Fruit fly (Drosophila melanogaster) whole organism, embryonic: ENCODE measurements around the gene CG7483.
A peak's percentile ranks its signal among the peaks of the same experiment; 100 is the strongest.

ENCODE experiments used
- Aef1 ChIP-seq: fragments of 200-800 bp; sonication (Bioruptor generic); IDR thresholded peaks from 3 replicates; pipeline ENCODE4 v1.3.6; 2022; ENCODE audit warnings: missing biosample characterization, missing genetic modification characterization
- Antp ChIP-seq: fragments of 200-800 bp; sonication (Bioruptor generic); optimal IDR thresholded peaks from 3 replicates; lab custom pipeline; 2016; ENCODE audit warnings: missing biosample characterization, missing genetic modification characterization
- CG10267 ChIP-seq: fragments of 200-800 bp; sonication (Bioruptor generic); optimal IDR thresholded peaks from 2 replicates; lab custom pipeline; 2018; ENCODE audit warnings: missing biosample characterization, mild to moderate bottlenecking, missing genetic modification characterization, moderate library complexity
- CG10321 ChIP-seq: fragments of 200-800 bp; sonication (Bioruptor generic); IDR thresholded peaks from 2 replicates; pipeline ENCODE4 v1.3.6; 2022; ENCODE audit warnings: missing biosample characterization, missing genetic modification characterization
- CG10565 ChIP-seq: fragments of 200-800 bp; sonication (Bioruptor generic); optimal IDR thresholded peaks from 3 replicates; lab custom pipeline; 2016; ENCODE audit warnings: missing biosample characterization, mild to moderate bottlenecking, missing genetic modification characterization
- CG11723 ChIP-seq: fragments of 200-800 bp; sonication (Bioruptor generic); optimal IDR thresholded peaks from 2 replicates; lab custom pipeline; 2017; ENCODE audit warnings: missing biosample characterization, mild to moderate bottlenecking, missing genetic modification characterization
- CG13123 ChIP-seq: fragments of 200-800 bp; sonication (Bioruptor generic); optimal IDR thresholded peaks from 2 replicates; lab custom pipeline; 2016; ENCODE audit warnings: missing biosample characterization, missing genetic modification characterization
- CG16813 ChIP-seq: fragments of 200-800 bp; sonication (Bioruptor generic); IDR thresholded peaks from 3 replicates; pipeline ENCODE4 v1.3.6; 2022; ENCODE audit warnings: missing biosample characterization, missing genetic modification characterization; ENCODE audit not compliant: partially characterized antibody
- CG16815 ChIP-seq: fragments of 200-800 bp; sonication (Bioruptor generic); optimal IDR thresholded peaks from 3 replicates; lab custom pipeline; 2017; ENCODE audit warnings: missing biosample characterization, mild to moderate bottlenecking, missing genetic modification characterization
- CG17361 ChIP-seq: fragments of 200-800 bp; sonication (Bioruptor generic); IDR thresholded peaks from 3 replicates; pipeline ENCODE4 v1.3.6; 2022; ENCODE audit warnings: missing biosample characterization, missing genetic modification characterization
- CG17829 ChIP-seq: fragments of 200-800 bp; optimal IDR thresholded peaks from 2 replicates; lab custom pipeline; 2019; ENCODE audit warnings: missing biosample characterization, mild to moderate bottlenecking, missing genetic modification characterization, moderate library complexity
- CG17912 ChIP-seq: fragments of 200-800 bp; sonication (Bioruptor generic); optimal IDR thresholded peaks from 2 replicates; lab custom pipeline; 2018; ENCODE audit warnings: missing biosample characterization, mild to moderate bottlenecking, missing genetic modification characterization
- CG18619 ChIP-seq: fragments of 200-800 bp; sonication (Bioruptor generic); optimal IDR thresholded peaks from 3 replicates; lab custom pipeline; 2017; ENCODE audit warnings: missing biosample characterization, mild to moderate bottlenecking, missing genetic modification characterization
- CG3995 ChIP-seq: fragments of 200-800 bp; sonication (Bioruptor generic); optimal IDR thresholded peaks from 3 replicates; lab custom pipeline; 2016; ENCODE audit warnings: missing biosample characterization, missing genetic modification characterization
- CG42726 ChIP-seq: fragments of 200-800 bp; sonication (Bioruptor generic); IDR thresholded peaks from 2 replicates; pipeline ENCODE4 v1.3.6; 2022; ENCODE audit warnings: missing biosample characterization, missing genetic modification characterization; ENCODE audit not compliant: partially characterized antibody
- CG6689 ChIP-seq: fragments of 200-800 bp; sonication (Bioruptor generic); IDR thresholded peaks from 2 replicates; pipeline ENCODE4 v1.3.6; 2022; ENCODE audit warnings: missing biosample characterization, missing genetic modification characterization
- CG9797 ChIP-seq: fragments of 200-800 bp; sonication (Bioruptor generic); optimal IDR thresholded peaks from 3 replicates; lab custom pipeline; 2018; ENCODE audit warnings: missing biosample characterization, mild to moderate bottlenecking, missing genetic modification characterization
- Chrac-16 ChIP-seq: fragments of 200-800 bp; sonication (Bioruptor generic); optimal IDR thresholded peaks from 3 replicates; lab custom pipeline; 2016; ENCODE audit warnings: missing biosample characterization, missing genetic modification characterization
- D19A ChIP-seq: fragments of 200-800 bp; optimal IDR thresholded peaks from 3 replicates; lab custom pipeline; 2019; ENCODE audit warnings: missing biosample characterization, mild to moderate bottlenecking, missing genetic modification characterization, moderate library complexity
- Dp ChIP-seq: fragments of 200-800 bp; sonication (Bioruptor generic); optimal IDR thresholded peaks from 2 replicates; lab custom pipeline; 2018; ENCODE audit warnings: missing biosample characterization, mild to moderate bottlenecking, missing genetic modification characterization, moderate library complexity
- Dref ChIP-seq: fragments of 200-800 bp; sonication (Bioruptor generic); IDR thresholded peaks from 2 replicates; pipeline ENCODE4 v1.3.6; 2022; ENCODE audit warnings: missing biosample characterization, missing genetic modification characterization
- E2f2 ChIP-seq: fragments of 200-800 bp; sonication (Bioruptor generic); IDR thresholded peaks from 2 replicates; pipeline ENCODE4 v1.3.6; 2022; ENCODE audit warnings: missing biosample characterization, missing genetic modification characterization
- Elba2 ChIP-seq: fragments of 200-800 bp; sonication (Bioruptor generic); optimal IDR thresholded peaks from 3 replicates; lab custom pipeline; 2016; ENCODE audit warnings: missing biosample characterization, missing genetic modification characterization
- Ets65A ChIP-seq: fragments of 200-800 bp; sonication (Bioruptor generic); peaks from one replicate; lab custom pipeline; 2016; ENCODE audit warnings: missing biosample characterization, missing genetic modification characterization
- HLHmδ ChIP-seq: fragments of 200-800 bp; sonication (Bioruptor generic); optimal IDR thresholded peaks from 2 replicates; lab custom pipeline; 2018; ENCODE audit warnings: missing biosample characterization, mild to moderate bottlenecking, missing genetic modification characterization, moderate library complexity
- Jarid2 ChIP-seq: fragments of 200-800 bp; sonication (Bioruptor generic); optimal IDR thresholded peaks from 3 replicates; lab custom pipeline; 2017; ENCODE audit warnings: mild to moderate bottlenecking, missing biosample characterization, missing genetic modification reagents, missing genetic modification characterization
- MESR4 ChIP-seq: fragments of 200-800 bp; sonication (Bioruptor generic); optimal IDR thresholded peaks from 2 replicates; lab custom pipeline; 2018; ENCODE audit warnings: missing biosample characterization, mild to moderate bottlenecking, missing genetic modification characterization, moderate library complexity
- Med ChIP-seq: fragments of 200-800 bp; sonication (Bioruptor generic); peaks from one replicate; lab custom pipeline; 2016; ENCODE audit warnings: missing biosample characterization, missing genetic modification characterization, mild to moderate bottlenecking, inconsistent platforms, moderate library complexity
- Mes4 ChIP-seq: fragments of 200-800 bp; sonication (Bioruptor generic); optimal IDR thresholded peaks from 2 replicates; lab custom pipeline; 2016; ENCODE audit warnings: missing biosample characterization, missing genetic modification characterization
- NfI ChIP-seq: fragments of 200-800 bp; sonication (Bioruptor generic); optimal IDR thresholded peaks from 3 replicates; lab custom pipeline; 2018; ENCODE audit warnings: missing biosample characterization, mild to moderate bottlenecking, missing genetic modification characterization, moderate library complexity
- Optix ChIP-seq: fragments of 200-800 bp; sonication (Bioruptor generic); IDR thresholded peaks from 3 replicates; pipeline ENCODE4 v1.3.6; 2022; ENCODE audit warnings: missing biosample characterization, missing genetic modification characterization
- Sox102F ChIP-seq: fragments of 200-800 bp; sonication (Bioruptor generic); optimal IDR thresholded peaks from 2 replicates; lab custom pipeline; 2018; ENCODE audit warnings: missing biosample characterization, mild to moderate bottlenecking, missing genetic modification characterization, moderate library complexity
- Taf1 ChIP-seq: fragments of 200-800 bp; sonication (Bioruptor generic); IDR thresholded peaks from 2 replicates; pipeline ENCODE4 v1.3.6; 2022; ENCODE audit warnings: missing biosample characterization, missing genetic modification characterization
- Xbp1 ChIP-seq: fragments of 200-800 bp; sonication (Bioruptor generic); optimal IDR thresholded peaks from 3 replicates; lab custom pipeline; 2016; ENCODE audit warnings: missing biosample characterization, mild to moderate bottlenecking, missing genetic modification characterization
- danr ChIP-seq: fragments of 200-800 bp; sonication (Bioruptor generic); IDR thresholded peaks from 2 replicates; pipeline ENCODE4 v1.3.6; 2022; ENCODE audit warnings: missing biosample characterization, missing genetic modification characterization
- insv ChIP-seq, 2 experiments: fragments of 200-800 bp; sonication (Bioruptor generic); optimal IDR thresholded peaks; 3 replicates each; lab custom pipeline; 2016 to 2018; ENCODE audit warnings: missing biosample characterization in 2 of 2, missing genetic modification characterization in 2 of 2
- kay ChIP-seq: fragments of 200-800 bp; sonication (Bioruptor generic); optimal IDR thresholded peaks from 2 replicates; lab custom pipeline; 2016; ENCODE audit warnings: missing biosample characterization, missing genetic modification characterization
- maf-S ChIP-seq: fragments of 200-800 bp; sonication (Bioruptor generic); optimal IDR thresholded peaks from 2 replicates; lab custom pipeline; 2016; ENCODE audit warnings: missing biosample characterization, missing genetic modification characterization
- onecut ChIP-seq: fragments of 200-800 bp; sonication (Bioruptor generic); IDR thresholded peaks from 2 replicates; pipeline ENCODE4 v1.3.6; 2022; ENCODE audit warnings: missing biosample characterization, missing genetic modification characterization
- row ChIP-seq: fragments of 200-800 bp; sonication (Bioruptor generic); IDR thresholded peaks from 3 replicates; pipeline ENCODE4 v1.3.6; 2022; ENCODE audit warnings: missing biosample characterization, missing genetic modification characterization
- salm ChIP-seq: fragments of 200-800 bp; sonication (Bioruptor generic); optimal IDR thresholded peaks from 2 replicates; lab custom pipeline; 2018; ENCODE audit warnings: missing biosample characterization, mild to moderate bottlenecking, missing genetic modification characterization
- stwl ChIP-seq: fragments of 200-800 bp; sonication (Bioruptor generic); optimal IDR thresholded peaks from 3 replicates; lab custom pipeline; 2018; ENCODE audit warnings: missing biosample characterization, mild to moderate bottlenecking, missing genetic modification characterization, moderate library complexity
- trem ChIP-seq: fragments of 200-800 bp; optimal IDR thresholded peaks from 3 replicates; lab custom pipeline; 2019; ENCODE audit warnings: missing biosample characterization, mild to moderate bottlenecking, missing genetic modification characterization, moderate library complexity
- twi ChIP-seq: fragments of 200-800 bp; optimal IDR thresholded peaks from 2 replicates; lab custom pipeline; 2019; ENCODE audit warnings: missing biosample characterization, mild to moderate bottlenecking, missing genetic modification characterization, moderate library complexity
- unc-4 ChIP-seq: fragments of 200-800 bp; sonication (Bioruptor generic); IDR thresholded peaks from 2 replicates; pipeline ENCODE4 v1.3.6; 2022; ENCODE audit warnings: missing biosample characterization, missing genetic modification characterization; ENCODE audit not compliant: partially characterized antibody
- zf30C ChIP-seq: fragments of 200-800 bp; sonication (Bioruptor generic); optimal IDR thresholded peaks from 3 replicates; lab custom pipeline; 2018; ENCODE audit warnings: missing biosample characterization, mild to moderate bottlenecking, missing genetic modification characterization

CG7483 gene

DNA sequence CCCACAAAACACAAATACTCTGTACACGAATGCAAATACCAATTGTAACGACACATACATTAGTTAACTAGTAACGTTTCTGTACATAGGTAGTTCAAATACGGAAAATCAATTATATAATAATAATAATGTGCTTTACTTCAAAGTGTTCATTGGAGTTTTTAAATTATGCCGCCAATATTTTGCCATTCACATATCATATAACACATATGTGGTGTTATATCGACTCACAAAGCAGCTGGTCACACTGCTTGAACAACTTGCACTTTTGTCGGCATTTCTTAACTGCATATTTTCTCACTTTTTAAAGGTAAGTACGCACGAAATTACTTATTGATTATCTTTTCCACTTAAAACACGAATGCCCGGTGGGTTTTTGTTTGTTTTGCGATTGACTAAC, 31.2 kb downstream of the CG7483 start, which contains the start of gene DppIII (continued):
- TF ChIP-seq unc-4 (0 out of 2 replicates have a peak, but pooled peaks have one; percentile 27), CG16813 (GFP tag; lab: Robert Waterston, UW) (0 out of 3 replicates have a peak, but pooled peaks have one; percentile 25), MESR4 (GFP tag; lab: Kevin White, UChicago) (peak; percentile 41), CG9797 (GFP tag; lab: Kevin White, UChicago) (peak; percentile 7), zf30C (no peak)

DNA sequence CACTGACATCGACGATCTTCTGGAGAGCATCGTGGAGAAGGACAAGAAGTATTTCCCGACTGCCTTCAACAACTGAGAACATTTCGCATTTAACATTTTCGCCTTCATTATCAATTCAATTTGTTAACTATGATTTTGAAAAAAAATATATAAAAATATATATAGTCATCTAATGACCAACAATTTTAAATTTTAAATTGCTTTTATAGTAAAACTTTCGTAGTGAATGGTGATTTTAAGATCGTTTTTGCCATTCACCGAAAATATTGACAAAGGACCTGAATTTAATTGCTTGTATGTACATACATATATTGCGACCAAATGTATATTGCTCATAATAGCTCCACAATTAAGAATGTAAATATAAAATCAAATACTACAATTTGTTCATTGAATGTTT, 34.3 kb downstream of the CG7483 start, which contains the start of gene CG7352:
CG7352 (plus strand) TSS at position 301 of the 400 bp plus-strand sequence.
- TF ChIP-seq stwl (tag; lab: Kevin White, UChicago): peak; percentile 23
- no peak for TF ChIP-seq row (GFP tag; lab: Robert Waterston, UW)

DNA sequence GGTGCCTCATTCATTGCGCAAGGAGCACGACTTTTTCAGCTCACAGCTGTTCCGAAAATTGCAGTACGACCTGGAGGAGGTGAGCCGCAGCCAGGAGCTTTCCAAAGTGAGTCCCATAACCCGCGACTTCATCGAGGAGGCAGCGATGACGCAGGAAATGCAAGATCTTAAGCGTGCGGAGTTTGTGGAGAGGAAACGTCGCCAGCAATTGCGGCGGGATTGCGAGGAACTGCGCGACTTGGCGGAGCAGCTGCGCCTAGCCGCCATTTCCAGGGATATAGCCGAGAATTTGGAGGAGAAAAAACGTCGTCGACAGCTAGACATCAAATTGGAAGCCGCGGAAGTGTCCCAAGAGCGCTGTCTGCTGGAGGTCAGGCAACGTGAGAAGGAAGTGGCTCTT, 34.8 kb downstream of the CG7483 start:
- TF ChIP-seq Med (GFP tag; lab: Kevin White, UChicago): peak; percentile 55
- peak; percentile 12 for TF ChIP-seq MESR4 (GFP tag; lab: Kevin White, UChicago)
- peak; percentile 88 for TF ChIP-seq Ets65A (GFP tag; lab: Kevin White, UChicago)
- no peak for TF ChIP-seq CG17361 (GFP tag; lab: Robert Waterston, UW)

DNA sequence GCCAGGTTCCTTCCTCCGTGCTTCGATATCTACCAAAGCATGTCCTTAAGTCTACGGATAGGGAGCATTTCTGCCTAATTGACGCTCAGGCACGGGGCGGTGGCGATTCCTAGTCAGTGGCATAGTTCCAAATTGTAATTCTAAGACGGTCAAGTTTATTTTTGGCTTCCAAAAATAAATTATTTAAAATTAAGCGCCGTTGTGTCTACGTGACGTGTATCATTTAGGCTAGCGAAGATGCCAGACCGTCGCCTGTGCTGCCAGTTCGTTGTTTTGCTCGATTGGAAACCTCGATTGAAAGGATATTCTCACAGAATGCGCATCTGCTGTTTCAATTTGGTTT, 36.1 kb downstream of the CG7483 start:
- TF ChIP-seq Sox102F (GFP tag; lab: Kevin White, UChicago): no peak
- no peak for TF ChIP-seq twi
- TF ChIP-seq CG10321 (GFP tag; lab: Robert Waterston, UW): no peak
- TF ChIP-seq CG13123 (GFP tag; lab: Kevin White, UChicago): no peak
- no peak for TF ChIP-seq CG3995 (GFP tag; lab: Kevin White, UChicago)
- TF ChIP-seq Jarid2 (GFP tag; lab: Kevin White, UChicago): no peak
- TF ChIP-seq Med (GFP tag; lab: Kevin White, UChicago): peak; percentile 34
- no peak for TF ChIP-seq Mes4 (GFP tag; lab: Kevin White, UChicago)
- TF ChIP-seq HLHmδ: no peak
- TF ChIP-seq maf-S: no peak
- no peak for TF ChIP-seq Chrac-16
- peak; percentile 28 for TF ChIP-seq MESR4 (GFP tag; lab: Kevin White, UChicago)
- TF ChIP-seq Dp (GFP tag; lab: Kevin White, UChicago): peak; percentile 71
- TF ChIP-seq onecut (GFP tag; lab: Robert Waterston, UW): no peak
- TF ChIP-seq CG6689: no peak
- TF ChIP-seq trem (tag; lab: Kevin White, UChicago): no peak
- no peak for TF ChIP-seq CG42726 (GFP tag; lab: Robert Waterston, UW)
- TF ChIP-seq insv (GFP tag; optimal IDR thresholded peaks at IDR 0.05; lab: Kevin White, UChicago): no peak
- TF ChIP-seq Xbp1 (GFP tag; lab: Kevin White, UChicago): peak; percentile 89
- TF ChIP-seq CG16815 (GFP tag; lab: Kevin White, UChicago): no peak
- no peak for TF ChIP-seq CG10267
- TF ChIP-seq E2f2 (GFP tag; lab: Robert Waterston, UW): peak; percentile 81
- TF ChIP-seq CG17912 (GFP tag; lab: Kevin White, UChicago): no peak
- peak; percentile 41 for TF ChIP-seq Dref (GFP tag; lab: Robert Waterston, UW)
- TF ChIP-seq kay (GFP tag; lab: Kevin White, UChicago): peak; percentile 21
- no peak for TF ChIP-seq Elba2 (GFP tag; lab: Kevin White, UChicago)
- TF ChIP-seq Optix (GFP tag; lab: Robert Waterston, UW): no peak
- TF ChIP-seq CG11723 (GFP tag; lab: Kevin White, UChicago): no peak
- no peak for TF ChIP-seq NfI (GFP tag; lab: Kevin White, UChicago)
- TF ChIP-seq CG18619 (GFP tag; lab: Kevin White, UChicago): peak; percentile 17
- TF ChIP-seq Taf1 (GFP tag; lab: Robert Waterston, UW): no peak
- TF ChIP-seq D19A (tag; lab: Kevin White, UChicago): no peak
- no peak for TF ChIP-seq Antp (GFP tag; lab: Kevin White, UChicago)
- TF ChIP-seq CG10565 (GFP tag; lab: Kevin White, UChicago): no peak
- no peak for TF ChIP-seq Aef1
- TF ChIP-seq danr: no peak
- TF ChIP-seq CG17829 (tag; lab: Kevin White, UChicago): no peak
- no peak for TF ChIP-seq salm (tag; lab: Kevin White, UChicago)
